Worm (Caenorhabditis elegans): ENCODE measurements around the gene duo-1.
A peak's percentile ranks its signal among the peaks of the same experiment; 100 is the strongest.

The duo-1 gene

ce11 chrV:11570169-11570651, 15.8 kb downstream of the duo-1 start, which contains the start of the genes nhr-101 and pms-2 (continued):
- TF ChIP-seq alr-1 (tag; optimal IDR thresholded peaks at IDR 0.05; ENCODE audit: borderline replicate concordance) (no peak), snu-23 (GFP tag; optimal IDR thresholded peaks at IDR 0.05) (peak; percentile 50), fos-1 (tag; optimal IDR thresholded peaks at IDR 0.05) (no peak), lin-14 (GFP tag; optimal IDR thresholded peaks at IDR 0.05) (peak; percentile 61), irx-1 (tag; optimal IDR thresholded peaks at IDR 0.05) (no peak), C04F5.9 (tag; optimal IDR thresholded peaks at IDR 0.05) (no peak), sox-4 (tag; optimal IDR thresholded peaks at IDR 0.05) (no peak), tbx-2 (tag; optimal IDR thresholded peaks at IDR 0.05) (no peak), nhr-20 (tag; optimal IDR thresholded peaks at IDR 0.05) (peak; percentile 51), elt-2 (tag; optimal IDR thresholded peaks at IDR 0.05) (no peak), C16A3.4 (tag; optimal IDR thresholded peaks at IDR 0.05) (no peak), unc-130 (tag; optimal IDR thresholded peaks at IDR 0.05) (no peak), lin-39 (tag; optimal IDR thresholded peaks at IDR 0.05) (no peak), Y116A8C.19 (tag; optimal IDR thresholded peaks at IDR 0.05; ENCODE audit: borderline replicate concordance) (no peak), rnt-1 (tag; optimal IDR thresholded peaks at IDR 0.05) (peak; percentile 4), lin-15B (tag; optimal IDR thresholded peaks at IDR 0.05) (no peak), isw-1 (GFP tag; IDR thresholded peaks at IDR 0.05) (no peak), lir-3 (tag; optimal IDR thresholded peaks at IDR 0.05; ENCODE audit: poor library complexity) (no peak), lin-13 (GFP tag; optimal IDR thresholded peaks at IDR 0.05) (no peak), ceh-8 (GFP tag; optimal IDR thresholded peaks at IDR 0.05) (no peak), lin-35 (GFP tag; optimal IDR thresholded peaks at IDR 0.05) (peak in 1 of 2 experiments; percentile 19), tlp-1 (tag; optimal IDR thresholded peaks at IDR 0.05) (no peak), F16B12.6 (tag; optimal IDR thresholded peaks at IDR 0.05) (no peak), unc-86 (tag; optimal IDR thresholded peaks at IDR 0.05) (no peak), aly-2 (tag; optimal IDR thresholded peaks at IDR 0.05) (no peak), xbp-1 (tag; optimal IDR thresholded peaks at IDR 0.05) (no peak)

- TF ChIP-seq zag-1 (tag; optimal IDR thresholded peaks at IDR 0.05) (no peak), ztf-11 (tag; optimal IDR thresholded peaks at IDR 0.05) (no peak), sup-37 (GFP tag; optimal IDR thresholded peaks at IDR 0.05) (no peak), C16A3.4 (tag; optimal IDR thresholded peaks at IDR 0.05) (peak; percentile 92), fkh-8 (tag; optimal IDR thresholded peaks at IDR 0.05) (no peak), ets-5 (GFP tag; IDR thresholded peaks at IDR 0.05) (no peak), nhr-84 (tag; optimal IDR thresholded peaks at IDR 0.05) (no peak), ces-1 (GFP tag; optimal IDR thresholded peaks at IDR 0.05) (no peak), mdl-1 (tag; optimal IDR thresholded peaks at IDR 0.05) (peak in 1 of 2 experiments; percentile 90), nhr-12 (tag; optimal IDR thresholded peaks at IDR 0.05) (no peak), ceh-90 (tag; optimal IDR thresholded peaks at IDR 0.05) (no peak), unc-86 (tag; optimal IDR thresholded peaks at IDR 0.05) (no peak), unc-30 (tag; optimal IDR thresholded peaks at IDR 0.05) (no peak), sox-4 (tag; optimal IDR thresholded peaks at IDR 0.05) (no peak), mab-9 (GFP tag; IDR thresholded peaks at IDR 0.05) (peak; percentile 44; the same call in 1 of the 2 replicates), unc-62 (GFP tag; optimal IDR thresholded peaks at IDR 0.05) (no peak), dpl-1 (GFP tag; optimal IDR thresholded peaks at IDR 0.05) (peak in 2 of 3 experiments; percentile 8 to 45), nhr-28 (tag; optimal IDR thresholded peaks at IDR 0.05) (no peak), hpl-2 (GFP tag; optimal IDR thresholded peaks at IDR 0.05) (peak; percentile 46), nhr-19 (GFP tag; conservative IDR thresholded peaks at IDR 0.05) (peak; percentile 90), nhr-90 (tag; optimal IDR thresholded peaks at IDR 0.05; ENCODE audit: poor library complexity) (peak; percentile 97), lin-13 (GFP tag; optimal IDR thresholded peaks at IDR 0.05) (peak; percentile 48), alr-1 (tag; optimal IDR thresholded peaks at IDR 0.05; ENCODE audit: borderline replicate concordance) (no peak), fkh-10 (GFP tag; optimal IDR thresholded peaks at IDR 0.05) (no peak), F16B12.6 (tag; optimal IDR thresholded peaks at IDR 0.05) (no peak), tbx-2 (tag; optimal IDR thresholded peaks at IDR 0.05) (peak; percentile 76), lin-15B (tag; optimal IDR thresholded peaks at IDR 0.05) (no peak), lir-3 (tag; optimal IDR thresholded peaks at IDR 0.05; ENCODE audit: poor library complexity) (peak; percentile 74), snpc-4 (tag; optimal IDR thresholded peaks at IDR 0.05) (no peak), tlp-1 (tag; optimal IDR thresholded peaks at IDR 0.05) (no peak), skn-1 (tag; optimal IDR thresholded peaks at IDR 0.05) (peak; percentile 6), ceh-8 (GFP tag; optimal IDR thresholded peaks at IDR 0.05) (no peak), efl-3 (GFP tag; optimal IDR thresholded peaks at IDR 0.05) (no peak), elt-3 (tag; optimal IDR thresholded peaks at IDR 0.05) (peak; percentile 84 to 99 (median 93))
Observed at ce11 chrV:11572803-11573490, 18.5 kb downstream of the duo-1 start, which contains the start of the genes H12C20.7 and nhr-68. Gene H12C20.7 (minus strand): TSS chrV:11572990. Gene nhr-68 (plus strand): TSS chrV:11573440.

Data from whole organism, L1 larva.